Worm (Caenorhabditis elegans): ENCODE results near the gene npr-27.

ce11 chrIV:7258253-7258652 is 47.2 kb upstream of the npr-27 start, which contains the start of gene C06E4.6:
- no peak for TF ChIP-seq fkh-10 (GFP tag; optimal IDR thresholded peaks at IDR 0.05)
- TF ChIP-seq hlh-15 (tag; optimal IDR thresholded peaks at IDR 0.05), result no peak
- TF ChIP-seq ceh-2 (tag; optimal IDR thresholded peaks at IDR 0.05), result no peak
- no peak for TF ChIP-seq sox-4 (tag; optimal IDR thresholded peaks at IDR 0.05)
- no peak for TF ChIP-seq ama-1 (optimal IDR thresholded peaks at IDR 0.05)
- TF ChIP-seq ceh-45 (GFP tag; IDR thresholded peaks at IDR 0.05), result no peak
- TF ChIP-seq nhr-11 (tag; optimal IDR thresholded peaks at IDR 0.05), result no peak
- TF ChIP-seq F13H6.1 (tag; optimal IDR thresholded peaks at IDR 0.05), result no peak
- no peak for TF ChIP-seq ets-4 (tag; optimal IDR thresholded peaks at IDR 0.05)
- TF ChIP-seq unc-3 (GFP tag; conservative IDR thresholded peaks at IDR 0.05), result no peak
- no peak for TF ChIP-seq unc-3 (tag; optimal IDR thresholded peaks at IDR 0.05)
- no peak for TF ChIP-seq ceh-9 (tag; optimal IDR thresholded peaks at IDR 0.05)
- no peak for TF ChIP-seq ceh-30 (tag; optimal IDR thresholded peaks at IDR 0.05)
- no peak for TF ChIP-seq che-1 (tag; optimal IDR thresholded peaks at IDR 0.05)
- TF ChIP-seq lim-6 (tag; optimal IDR thresholded peaks at IDR 0.05), result no peak
